Fruit fly (Drosophila melanogaster) whole organism, prepupa: Measurements from ENCODE around the gene CG46397.

ENCODE experiments used
- Blimp-1 ChIP-seq: fragments of 200-800 bp; sonication (Bioruptor generic); optimal IDR thresholded peaks from 3 replicates; lab custom pipeline; 2017; ENCODE audit warnings: missing biosample characterization, missing genetic modification characterization, mild to moderate bottlenecking, moderate library complexity, missing genetic modification reagents
- CG6276 ChIP-seq: fragments of 200-800 bp; sonication (Bioruptor generic); optimal IDR thresholded peaks from 2 replicates; lab custom pipeline; 2017; ENCODE audit warnings: missing biosample characterization, mild to moderate bottlenecking, missing genetic modification characterization
- CG6808 ChIP-seq: fragments of 200-800 bp; sonication (Bioruptor generic); optimal IDR thresholded peaks from 3 replicates; lab custom pipeline; 2017; ENCODE audit warnings: missing biosample characterization, missing genetic modification characterization, mild to moderate bottlenecking, moderate library complexity, missing genetic modification reagents
- Gug ChIP-seq: fragments of 200-800 bp; sonication (Bioruptor generic); IDR thresholded peaks from 2 replicates; pipeline ENCODE4 v1.3.6; 2022; ENCODE audit warnings: missing biosample characterization, missing genetic modification characterization
- Hr39 ChIP-seq: fragments of 200-800 bp; sonication (Bioruptor generic); optimal IDR thresholded peaks from 2 replicates; lab custom pipeline; 2016; ENCODE audit warnings: missing biosample characterization, missing genetic modification characterization
- Met ChIP-seq: fragments of 200-800 bp; sonication (Bioruptor generic); optimal IDR thresholded peaks from 3 replicates; lab custom pipeline; 2016; ENCODE audit warnings: missing biosample characterization, missing genetic modification characterization
- Smox ChIP-seq: fragments of 200-800 bp; sonication (Bioruptor generic); optimal IDR thresholded peaks from 3 replicates; lab custom pipeline; 2016; ENCODE audit warnings: missing biosample characterization, missing genetic modification characterization
- Sox102F ChIP-seq: fragments of 200-800 bp; sonication (Bioruptor generic); optimal IDR thresholded peaks from 2 replicates; lab custom pipeline; 2016; ENCODE audit warnings: missing biosample characterization, mild to moderate bottlenecking, missing genetic modification characterization
- Sox15 ChIP-seq: fragments of 200-800 bp; sonication (Bioruptor generic); optimal IDR thresholded peaks from 3 replicates; lab custom pipeline; 2016; ENCODE audit warnings: missing biosample characterization, missing genetic modification characterization
- achi ChIP-seq: fragments of 200-800 bp; sonication (Bioruptor generic); optimal IDR thresholded peaks from 3 replicates; lab custom pipeline; 2016; ENCODE audit warnings: missing biosample characterization, missing genetic modification characterization
- dac ChIP-seq: fragments of 200-800 bp; sonication (Bioruptor generic); optimal IDR thresholded peaks from 2 replicates; lab custom pipeline; 2017; ENCODE audit warnings: missing biosample characterization, mild to moderate bottlenecking, missing genetic modification characterization
- salr ChIP-seq, 2 experiments: fragments of 200-800 bp; sonication (Bioruptor generic); optimal IDR thresholded peaks; 3 replicates each; lab custom pipeline; 2016 to 2018; ENCODE audit warnings: missing biosample characterization in 2 of 2, missing genetic modification characterization in 2 of 2, mild to moderate bottlenecking in 1 of 2

- TF ChIP-seq Met (GFP tag; lab: Kevin White, UChicago), result no peak
- no peak for TF ChIP-seq Gug (GFP tag; lab: Robert Waterston, UW)
- no peak for TF ChIP-seq CG6276 (GFP tag; lab: Kevin White, UChicago)
- no peak for TF ChIP-seq dac
- TF ChIP-seq achi (GFP tag; lab: Kevin White, UChicago), result no peak
- no peak for TF ChIP-seq Sox102F (GFP tag; lab: Kevin White, UChicago)
- TF ChIP-seq Blimp-1, result no peak
- TF ChIP-seq Sox15 (GFP tag; lab: Kevin White, UChicago), result no peak
- TF ChIP-seq CG6808 (GFP tag; lab: Kevin White, UChicago), result no peak
- no peak for TF ChIP-seq Smox (GFP tag; lab: Kevin White, UChicago)
- TF ChIP-seq salr (GFP tag; optimal IDR thresholded peaks at IDR 0.05; lab: Kevin White, UChicago), result no peak
- no peak for TF ChIP-seq Hr39 (GFP tag; lab: Kevin White, UChicago)
These were observed 40.3 kb downstream of the CG46397 start for dm6 chr2L:8987251-8987937.
